Worm (Caenorhabditis elegans) whole organism, L3 larva: ENCODE measurements around the gene F15B9.6.
A peak's percentile ranks its signal among the peaks of the same experiment; 100 is the strongest.

Experiments used
- R02D3.7 ChIP-seq: fragments of 150-350 bp; optimal IDR thresholded peaks from 2 replicates; lab custom pipeline; 2014; ENCODE audit warnings: missing biosample characterization, missing genetic modification characterization
- ZK546.5 ChIP-seq: sonication (generic microtip); optimal IDR thresholded peaks from 2 replicates; lab custom pipeline; 2017; ENCODE audit warnings: missing biosample characterization, missing genetic modification characterization
- aly-2 ChIP-seq: fragments of 150-350 bp; optimal IDR thresholded peaks from 2 replicates; lab custom pipeline; 2014; ENCODE audit warnings: missing biosample characterization, missing genetic modification characterization
- ama-1 ChIP-seq: fragments of 150-350 bp; optimal IDR thresholded peaks from 2 replicates; lab custom pipeline; 2018
- ceh-16 ChIP-seq: sonication (generic microtip); optimal IDR thresholded peaks from 2 replicates; lab custom pipeline; 2017; ENCODE audit warnings: missing biosample characterization, missing genetic modification characterization
- ceh-28 ChIP-seq: fragments of 150-350 bp; optimal IDR thresholded peaks from 2 replicates; lab custom pipeline; 2014; ENCODE audit warnings: missing biosample characterization, missing genetic modification reagents, missing genetic modification characterization
- ceh-82 ChIP-seq: fragments of 150-350 bp; optimal IDR thresholded peaks from 2 replicates; lab custom pipeline; 2014; ENCODE audit warnings: missing biosample characterization, missing genetic modification characterization
- ceh-9 ChIP-seq: sonication (generic microtip); optimal IDR thresholded peaks from 2 replicates; lab custom pipeline; 2018; ENCODE audit warnings: missing biosample characterization, missing genetic modification characterization
- daf-12 ChIP-seq: fragments of 150-350 bp; optimal IDR thresholded peaks from 2 replicates; lab custom pipeline; 2014; ENCODE audit warnings: missing biosample characterization, missing genetic modification reagents, missing genetic modification characterization
- egl-5 ChIP-seq: fragments of 150-350 bp; optimal IDR thresholded peaks from 2 replicates; lab custom pipeline; 2017; ENCODE audit warnings: missing biosample characterization, missing genetic modification reagents, missing genetic modification characterization, inconsistent platforms
- elt-2 ChIP-seq: sonication (generic microtip); optimal IDR thresholded peaks from 2 replicates; lab custom pipeline; 2016; ENCODE audit warnings: missing genetic modification reagents, mild to moderate bottlenecking, missing genetic modification characterization, missing compliant biosample characterization
- elt-3 ChIP-seq, 3 experiments: fragments of 150-350 bp in 1 of 3; sonication (generic microtip) in 2 of 3; optimal IDR thresholded peaks; 2 replicates in 2 of 3; 4 replicates in 1 of 3; lab custom pipeline; 2014 to 2017; ENCODE audit warnings: missing biosample characterization in 3 of 3, missing genetic modification characterization in 3 of 3
- eor-1 ChIP-seq, 2 experiments: fragments of 150-350 bp; optimal IDR thresholded peaks; 2 replicates each; lab custom pipeline; 2014 to 2018; ENCODE audit warnings: missing biosample characterization in 2 of 2, missing genetic modification characterization in 2 of 2
- fkh-10 ChIP-seq: sonication (generic microtip); optimal IDR thresholded peaks from 2 replicates; lab custom pipeline; 2017; ENCODE audit warnings: missing biosample characterization, missing genetic modification reagents, missing genetic modification characterization
- fos-1 ChIP-seq: fragments of 150-350 bp; optimal IDR thresholded peaks from 2 replicates; lab custom pipeline; 2014; ENCODE audit warnings: missing biosample characterization, missing genetic modification characterization
- hmg-11 ChIP-seq: sonication (generic microtip); optimal IDR thresholded peaks from 2 replicates; lab custom pipeline; 2016; ENCODE audit warnings: missing genetic modification characterization, missing compliant biosample characterization
- lin-15B ChIP-seq: fragments of 150-350 bp; optimal IDR thresholded peaks from 2 replicates; lab custom pipeline; 2014; ENCODE audit warnings: missing biosample characterization, missing genetic modification characterization
- lin-39 ChIP-seq: fragments of 150-350 bp; optimal IDR thresholded peaks from 2 replicates; lab custom pipeline; 2018; ENCODE audit warnings: missing biosample characterization, missing genetic modification reagents, missing genetic modification characterization
- lsy-12 ChIP-seq: sonication (generic microtip); optimal IDR thresholded peaks from 2 replicates; lab custom pipeline; 2016; ENCODE audit warnings: mild to moderate bottlenecking, missing genetic modification characterization, missing compliant biosample characterization
- mdl-1 ChIP-seq: fragments of 150-350 bp; optimal IDR thresholded peaks from 2 replicates; lab custom pipeline; 2014; ENCODE audit warnings: missing biosample characterization, missing genetic modification characterization
- mml-1 ChIP-seq: fragments of 150-350 bp; sonication (generic microtip); optimal IDR thresholded peaks from 3 replicates; lab custom pipeline; 2014; ENCODE audit warnings: missing biosample characterization, missing genetic modification characterization
- nfya-1 ChIP-seq: sonication (generic microtip); optimal IDR thresholded peaks from 2 replicates; lab custom pipeline; 2017; ENCODE audit warnings: missing genetic modification characterization, mild to moderate bottlenecking, missing compliant biosample characterization, antibody characterized with exemption, moderate library complexity; ENCODE audit not compliant: insufficient read depth
- nhr-11 ChIP-seq: fragments of 150-350 bp; optimal IDR thresholded peaks from 2 replicates; lab custom pipeline; 2014; ENCODE audit warnings: missing biosample characterization, missing genetic modification characterization
- nhr-23 ChIP-seq: fragments of 150-350 bp; optimal IDR thresholded peaks from 2 replicates; lab custom pipeline; 2014; ENCODE audit warnings: missing biosample characterization, missing genetic modification reagents, missing genetic modification characterization
- nhr-25 ChIP-seq: sonication (generic microtip); optimal IDR thresholded peaks from 2 replicates; lab custom pipeline; 2017; ENCODE audit warnings: missing biosample characterization, missing genetic modification characterization
- nhr-28 ChIP-seq: fragments of 150-350 bp; optimal IDR thresholded peaks from 2 replicates; lab custom pipeline; 2014; ENCODE audit warnings: missing biosample characterization, missing genetic modification characterization
- nhr-67 ChIP-seq: fragments of 150-350 bp; optimal IDR thresholded peaks from 2 replicates; lab custom pipeline; 2014; ENCODE audit warnings: missing biosample characterization, missing genetic modification characterization
- nhr-76 ChIP-seq: fragments of 150-350 bp; sonication (generic microtip); optimal IDR thresholded peaks from 5 replicates; lab custom pipeline; 2014; ENCODE audit warnings: missing biosample characterization, missing genetic modification characterization
- nhr-77 ChIP-seq: fragments of 150-350 bp; optimal IDR thresholded peaks from 2 replicates; lab custom pipeline; 2014; ENCODE audit warnings: missing biosample characterization, missing genetic modification characterization
- pha-4 ChIP-seq: fragments of 150-350 bp; optimal IDR thresholded peaks from 2 replicates; lab custom pipeline; 2014; ENCODE audit warnings: missing biosample characterization, missing genetic modification reagents, missing genetic modification characterization
- sea-2 ChIP-seq: fragments of 150-350 bp; sonication (generic microtip); optimal IDR thresholded peaks from 4 replicates; lab custom pipeline; 2014; ENCODE audit warnings: missing biosample characterization, missing genetic modification reagents, missing genetic modification characterization
- skn-1 ChIP-seq: fragments of 150-350 bp; optimal IDR thresholded peaks from 2 replicates; lab custom pipeline; 2014; ENCODE audit warnings: missing biosample characterization, missing genetic modification characterization
- snpc-4 ChIP-seq: fragments of 150-350 bp; optimal IDR thresholded peaks from 2 replicates; lab custom pipeline; 2014; ENCODE audit warnings: missing biosample characterization, missing genetic modification characterization
- tbx-2 ChIP-seq: sonication (generic microtip); optimal IDR thresholded peaks from 2 replicates; lab custom pipeline; 2016; ENCODE audit warnings: mild to moderate bottlenecking, missing genetic modification characterization, missing compliant biosample characterization
- unc-39 ChIP-seq: sonication (generic microtip); optimal IDR thresholded peaks from 4 replicates; lab custom pipeline; 2017; ENCODE audit warnings: missing biosample characterization, missing genetic modification characterization
- unc-62 ChIP-seq: fragments of 150-350 bp; sonication (generic microtip); optimal IDR thresholded peaks from 4 replicates; lab custom pipeline; 2014; ENCODE audit warnings: missing biosample characterization, missing genetic modification reagents, missing genetic modification characterization
- zag-1 ChIP-seq: fragments of 150-350 bp; optimal IDR thresholded peaks from 2 replicates; lab custom pipeline; 2014; ENCODE audit warnings: missing biosample characterization, missing genetic modification characterization
- ztf-11 ChIP-seq: fragments of 150-350 bp; optimal IDR thresholded peaks from 2 replicates; lab custom pipeline; 2014; ENCODE audit warnings: missing biosample characterization, missing genetic modification characterization

F15B9.6 gene

DNA sequence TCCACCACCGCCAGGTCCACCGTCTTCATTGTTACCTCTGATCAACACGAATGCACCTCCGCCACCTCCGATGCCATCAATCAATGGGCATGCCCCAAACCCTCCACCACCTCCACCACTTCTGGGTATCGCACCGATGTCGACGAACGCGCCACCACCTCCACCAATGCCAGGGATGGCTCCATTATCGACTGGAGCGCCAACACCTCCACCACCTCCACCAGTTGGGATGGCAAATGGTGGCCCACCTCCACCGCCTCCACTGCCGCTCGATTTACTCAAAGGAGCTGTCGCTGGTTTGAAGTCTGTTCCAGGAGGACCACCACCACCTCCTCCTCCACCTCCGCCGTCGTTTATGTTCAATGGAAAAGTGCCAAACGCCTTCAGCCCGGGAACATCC, 9.6 kb upstream of the F15B9.6 start:
- no peak for TF ChIP-seq elt-2 (tag; lab: Kevin White, UChicago)
- TF ChIP-seq ceh-28 (tag; lab: Kevin White, UChicago): no peak
- TF ChIP-seq ceh-16 (tag; lab: Kevin White, UChicago): no peak
- no peak for TF ChIP-seq fos-1 (tag; lab: Kevin White, UChicago)
- no peak for TF ChIP-seq nhr-25 (tag; lab: Kevin White, UChicago)
- no peak for TF ChIP-seq tbx-2 (tag; lab: Kevin White, UChicago)
- TF ChIP-seq unc-62 (GFP tag; lab: Kevin White, UChicago): no peak
- TF ChIP-seq lin-15B (tag; lab: Kevin White, UChicago): no peak

- TF ChIP-seq nhr-28 (tag; lab: Kevin White, UChicago) (no peak), zag-1 (tag; lab: Kevin White, UChicago) (no peak), skn-1 (tag; lab: Kevin White, UChicago) (no peak), nhr-11 (tag; lab: Kevin White, UChicago) (no peak), fos-1 (tag; lab: Kevin White, UChicago) (no peak), nhr-25 (tag; lab: Kevin White, UChicago) (no peak)
Measured at ce11 chrV:13006754-13007153, 7.2 kb upstream of the F15B9.6 start.

- TF ChIP-seq lsy-12 (tag; lab: Kevin White, UChicago) (no peak), elt-2 (tag; lab: Kevin White, UChicago) (no peak), elt-3 (tag; optimal IDR thresholded peaks at IDR 0.05; lab: Kevin White, UChicago) (no peak), pha-4 (tag; lab: Kevin White, UChicago) (no peak), snpc-4 (tag; lab: Kevin White, UChicago) (no peak), sea-2 (no peak), ceh-16 (tag; lab: Kevin White, UChicago) (no peak)
Measured at ce11 chrV:13008825-13009224, 5.1 kb upstream of the F15B9.6 start, which contains the start of gene F15B9.10. Gene F15B9.10 (minus strand): TSS chrV:13008925.

- TF ChIP-seq ceh-28 (tag; lab: Kevin White, UChicago) (no peak), nhr-76 (tag; lab: Kevin White, UChicago) (no peak), nhr-11 (tag; lab: Kevin White, UChicago) (no peak), ztf-11 (tag; lab: Kevin White, UChicago) (no peak), aly-2 (tag; lab: Kevin White, UChicago) (no peak), pha-4 (tag; lab: Kevin White, UChicago) (no peak), ama-1 (lab: Kevin White, UChicago) (no peak), eor-1 (tag; optimal IDR thresholded peaks at IDR 0.05; lab: Kevin White, UChicago) (no peak), lsy-12 (tag; lab: Kevin White, UChicago) (no peak), nhr-23 (no peak), elt-3 (tag; optimal IDR thresholded peaks at IDR 0.05; lab: Kevin White, UChicago) (no peak), tbx-2 (tag; lab: Kevin White, UChicago) (no peak), hmg-11 (tag; lab: Kevin White, UChicago) (no peak), R02D3.7 (tag; lab: Kevin White, UChicago) (no peak), unc-62 (GFP tag; lab: Kevin White, UChicago) (no peak), mml-1 (tag; lab: Kevin White, UChicago) (no peak)
Measured at ce11 chrV:13009271-13009670, 4.7 kb upstream of the F15B9.6 start.

DNA sequence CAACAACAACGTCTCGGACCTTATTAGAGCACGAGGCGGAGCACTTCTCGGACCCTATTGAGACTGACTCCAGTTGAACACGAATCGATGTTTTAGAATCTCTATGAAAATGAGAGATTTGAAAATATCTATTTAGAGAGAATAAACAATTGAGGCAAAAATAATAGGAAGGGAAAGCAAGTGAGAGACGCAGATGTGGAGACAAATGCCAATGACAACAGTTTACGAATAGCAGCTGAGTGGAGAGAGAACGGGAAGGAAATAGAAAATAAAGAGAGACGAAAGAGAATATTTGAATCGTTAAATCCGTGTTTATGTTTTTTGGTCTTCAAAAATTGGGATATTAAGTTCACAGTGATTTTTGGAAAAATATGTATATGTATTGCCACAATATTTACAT, 4.1 kb upstream of the F15B9.6 start:
- TF ChIP-seq nhr-25 (tag; lab: Kevin White, UChicago): peak; percentile 1
- TF ChIP-seq egl-5: peak; percentile 23
- no peak for TF ChIP-seq eor-1 (tag; optimal IDR thresholded peaks at IDR 0.05; lab: Kevin White, UChicago)
- TF ChIP-seq nfya-1 (tag; lab: Kevin White, UChicago): peak; percentile 58
- TF ChIP-seq pha-4 (tag; lab: Kevin White, UChicago): peak; percentile 2
- no peak for TF ChIP-seq zag-1 (tag; lab: Kevin White, UChicago)
- TF ChIP-seq ama-1 (lab: Kevin White, UChicago): no peak
- TF ChIP-seq ceh-28 (tag; lab: Kevin White, UChicago): peak; percentile 14
- TF ChIP-seq elt-2 (tag; lab: Kevin White, UChicago): peak; percentile 25
- TF ChIP-seq nhr-77 (tag; lab: Kevin White, UChicago): no peak

DNA sequence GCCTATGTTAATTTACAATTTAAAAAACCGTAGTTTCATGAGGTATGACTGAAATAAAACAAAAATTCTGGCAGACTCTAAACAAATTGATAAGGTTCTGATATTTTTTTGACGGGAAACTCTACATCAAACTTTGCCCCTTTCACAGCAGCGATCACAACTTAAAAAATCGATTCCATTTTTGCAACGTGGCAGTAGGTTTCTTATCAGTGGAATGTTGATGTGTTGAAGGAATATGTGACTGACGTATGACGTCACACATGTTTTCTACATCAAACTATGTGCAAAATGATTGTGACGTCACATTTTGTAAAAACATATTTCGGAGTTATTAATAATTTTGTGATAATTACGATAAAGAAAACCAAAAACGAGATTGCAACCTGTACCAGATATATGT, 2.0 kb upstream of the F15B9.6 start:
- peak; percentile 15 for TF ChIP-seq pha-4 (tag; lab: Kevin White, UChicago)
- no peak for TF ChIP-seq lin-39
- no peak for TF ChIP-seq fos-1 (tag; lab: Kevin White, UChicago)
- TF ChIP-seq ceh-9 (tag; lab: Kevin White, UChicago): no peak
- TF ChIP-seq nfya-1 (tag; lab: Kevin White, UChicago): no peak
- no peak for TF ChIP-seq nhr-28 (tag; lab: Kevin White, UChicago)
- peak; percentile 22 for TF ChIP-seq ceh-28 (tag; lab: Kevin White, UChicago)
- TF ChIP-seq nhr-11 (tag; lab: Kevin White, UChicago): no peak
- TF ChIP-seq unc-39: no peak
- no peak for TF ChIP-seq ztf-11 (tag; lab: Kevin White, UChicago)
- TF ChIP-seq daf-12: no peak
- no peak for TF ChIP-seq sea-2
- no peak for TF ChIP-seq R02D3.7 (tag; lab: Kevin White, UChicago)
- no peak for TF ChIP-seq zag-1 (tag; lab: Kevin White, UChicago)
- TF ChIP-seq nhr-67: no peak
- no peak for TF ChIP-seq eor-1 (tag; optimal IDR thresholded peaks at IDR 0.05; lab: Kevin White, UChicago)
- TF ChIP-seq ZK546.5 (tag; lab: Kevin White, UChicago): no peak
- TF ChIP-seq lsy-12 (tag; lab: Kevin White, UChicago): no peak
- TF ChIP-seq nhr-77 (tag; lab: Kevin White, UChicago): no peak
- no peak for TF ChIP-seq fkh-10 (GFP tag; lab: Kevin White, UChicago)
- no peak for TF ChIP-seq ceh-82
- no peak for TF ChIP-seq snpc-4 (tag; lab: Kevin White, UChicago)
- TF ChIP-seq mdl-1 (tag; lab: Kevin White, UChicago): no peak
- TF ChIP-seq elt-2 (tag; lab: Kevin White, UChicago): peak; percentile 91
